Worm (Caenorhabditis elegans) whole organism, L2 larva: ENCODE data around the gene T27D12.1.

Experiments used
- ZK546.5 ChIP-seq: sonication (generic microtip); optimal IDR thresholded peaks from 2 replicates; lab custom pipeline; 2017; ENCODE audit warnings: missing biosample characterization, missing genetic modification characterization
- ama-1 ChIP-seq: fragments of 150-350 bp; optimal IDR thresholded peaks from 2 replicates; lab custom pipeline; 2018; ENCODE audit warnings: inconsistent platforms
- egl-27 ChIP-seq: sonication (generic microtip); optimal IDR thresholded peaks from 3 replicates; lab custom pipeline; 2017; ENCODE audit warnings: missing biosample characterization, missing genetic modification reagents, missing genetic modification characterization
- elt-3 ChIP-seq: sonication (generic microtip); optimal IDR thresholded peaks from 2 replicates; lab custom pipeline; 2017; ENCODE audit warnings: missing biosample characterization, missing genetic modification characterization
- nhr-237 ChIP-seq: fragments of 150-350 bp; optimal IDR thresholded peaks from 2 replicates; lab custom pipeline; 2014; ENCODE audit warnings: missing biosample characterization, missing genetic modification characterization
- sma-9 ChIP-seq, 2 experiments: fragments of 150-350 bp in 1 of 2; sonication (generic microtip) in 1 of 2; optimal IDR thresholded peaks; 2 replicates each; lab custom pipeline; 2014 to 2016; ENCODE audit warnings: missing genetic modification characterization in 2 of 2, mild to moderate bottlenecking in 1 of 2, missing biosample characterization in 1 of 2, missing compliant biosample characterization in 1 of 2, missing genetic modification reagents in 1 of 2, moderate library complexity in 1 of 2
- zag-1 ChIP-seq: fragments of 150-350 bp; optimal IDR thresholded peaks from 2 replicates; lab custom pipeline; 2014; ENCODE audit warnings: missing biosample characterization, missing genetic modification characterization
- ztf-11 ChIP-seq: sonication (generic microtip); optimal IDR thresholded peaks from 2 replicates; lab custom pipeline; 2017; ENCODE audit warnings: missing biosample characterization, missing genetic modification characterization

DNA sequence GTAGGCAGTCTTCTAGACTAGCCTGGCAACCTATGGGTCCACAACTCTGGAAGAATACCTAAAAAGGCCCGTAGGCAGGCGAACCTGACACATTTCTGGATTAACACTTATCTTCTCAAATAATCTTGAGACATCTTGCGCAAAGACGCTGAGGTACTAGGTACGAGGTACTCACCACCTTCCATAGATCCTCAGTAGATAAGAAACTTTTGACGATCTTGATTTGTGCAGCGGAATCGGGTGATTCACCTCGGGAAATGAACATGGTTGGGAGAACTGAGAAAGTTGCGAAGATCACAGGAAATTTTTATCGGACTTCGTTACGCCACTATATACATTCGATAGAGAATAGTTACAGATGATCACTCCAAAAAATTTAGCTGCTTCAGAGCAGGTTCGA, 45.7 kb downstream of the T27D12.1 start:
- TF ChIP-seq egl-27 (tag; lab: Kevin White, UChicago) (no peak), nhr-237 (no peak), ztf-11 (tag; lab: Kevin White, UChicago) (no peak), zag-1 (tag; lab: Kevin White, UChicago) (no peak), elt-3 (no peak), sma-9 (GFP tag; optimal IDR thresholded peaks at IDR 0.05; lab: Kevin White, UChicago) (no peak), sma-9 (tag; optimal IDR thresholded peaks at IDR 0.05; lab: Kevin White, UChicago) (no peak), ZK546.5 (tag; lab: Kevin White, UChicago) (no peak), ama-1 (no peak)
